Worm (Caenorhabditis elegans) whole organism, late embryonic: ENCODE results near the gene C01C4.3.

ENCODE experiments used
- F13H6.1 ChIP-seq: sonication (generic microtip); optimal IDR thresholded peaks from 2 replicates; lab custom pipeline; 2016; ENCODE audit warnings: missing genetic modification characterization, missing compliant biosample characterization
- ama-1 ChIP-seq: fragments of 150-350 bp; optimal IDR thresholded peaks from 2 replicates; lab custom pipeline; 2014
- ceh-14 ChIP-seq: sonication (generic microtip); optimal IDR thresholded peaks from 2 replicates; lab custom pipeline; 2016; ENCODE audit warnings: missing genotype, missing genetic modification characterization, missing compliant biosample characterization
- ceh-30 ChIP-seq: fragments of 150-350 bp; optimal IDR thresholded peaks from 2 replicates; lab custom pipeline; 2014; ENCODE audit warnings: missing biosample characterization, missing genetic modification characterization
- fkh-6 ChIP-seq: sonication (generic microtip); optimal IDR thresholded peaks from 2 replicates; lab custom pipeline; 2016; ENCODE audit warnings: missing genetic modification characterization, missing compliant biosample characterization
- lim-6 ChIP-seq: sonication (generic microtip); optimal IDR thresholded peaks from 2 replicates; lab custom pipeline; 2016; ENCODE audit warnings: missing genetic modification characterization, missing compliant biosample characterization
- lin-11 ChIP-seq: fragments of 200-800 bp; sonication (Bioruptor generic); optimal IDR thresholded peaks from 2 replicates; lab custom pipeline; 2018; ENCODE audit warnings: mild to moderate bottlenecking, missing genetic modification characterization, missing compliant biosample characterization
- pha-4 ChIP-seq: fragments of 150-350 bp; optimal IDR thresholded peaks from 2 replicates; lab custom pipeline; 2018; ENCODE audit warnings: missing biosample characterization, missing genetic modification reagents, missing genetic modification characterization
- pros-1 ChIP-seq: fragments of 150-350 bp; optimal IDR thresholded peaks from 2 replicates; lab custom pipeline; 2014; ENCODE audit warnings: missing biosample characterization, missing genetic modification reagents, missing genetic modification characterization
- syd-9 ChIP-seq: sonication (generic microtip); optimal IDR thresholded peaks from 2 replicates; lab custom pipeline; 2016; ENCODE audit warnings: mild to moderate bottlenecking, missing genetic modification characterization, moderate library complexity, missing compliant biosample characterization
- tbx-2 ChIP-seq: sonication (generic microtip); optimal IDR thresholded peaks from 2 replicates; lab custom pipeline; 2016; ENCODE audit warnings: missing genetic modification characterization, missing compliant biosample characterization

ce11 chrX:3709747-3710146, 13.0 kb downstream of the C01C4.3 start:
- TF ChIP-seq lin-11 (tag; lab: Kevin White, UChicago), result no peak
- no peak for TF ChIP-seq pros-1
- no peak for TF ChIP-seq pha-4 (tag; lab: Kevin White, UChicago)
- TF ChIP-seq ama-1, result no peak
- no peak for TF ChIP-seq syd-9
- TF ChIP-seq ceh-14 (tag; lab: Kevin White, UChicago), result no peak
- no peak for TF ChIP-seq fkh-6 (tag; lab: Kevin White, UChicago)
- no peak for TF ChIP-seq ceh-30 (tag; lab: Kevin White, UChicago)
- no peak for TF ChIP-seq F13H6.1 (tag; lab: Kevin White, UChicago)
- no peak for TF ChIP-seq lim-6 (tag; lab: Kevin White, UChicago)
- TF ChIP-seq tbx-2 (tag; lab: Kevin White, UChicago), result no peak
